Worm (Caenorhabditis elegans): Measurements from ENCODE around the gene Y41G9A.6.

DNA sequence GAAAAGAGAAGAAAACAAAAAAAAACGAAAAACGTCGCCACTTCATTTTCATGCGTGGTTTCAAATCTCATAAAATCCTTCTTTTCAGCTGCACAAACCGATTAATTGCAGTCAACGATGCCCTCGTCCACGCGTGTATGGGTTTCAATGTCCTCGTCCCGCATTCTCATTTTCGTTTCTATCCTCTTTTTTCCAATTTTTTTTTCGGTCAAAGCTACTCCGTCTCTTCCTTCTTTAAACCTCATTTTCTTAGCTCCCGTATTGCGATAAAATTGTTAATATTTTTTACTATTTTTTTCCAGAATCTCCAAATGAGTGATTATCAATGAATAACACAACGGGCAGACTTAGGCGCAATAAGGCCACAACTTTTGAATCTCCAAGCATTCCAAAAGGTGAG, 27.5 kb downstream of the Y41G9A.6 start, which contains the start of gene aakg-3:
- TF ChIP-seq ref-1 (GFP tag; conservative IDR thresholded peaks at IDR 0.05) (no peak), flt-1 (GFP tag; IDR thresholded peaks at IDR 0.05) (no peak), ztf-29 (GFP tag; IDR thresholded peaks at IDR 0.05) (no peak), med-1 (GFP tag; optimal IDR thresholded peaks at IDR 0.05; ENCODE audit: insufficient read depth) (no peak), cog-1 (tag; optimal IDR thresholded peaks at IDR 0.05) (no peak), ztf-23 (GFP tag; IDR thresholded peaks at IDR 0.05) (no peak), T22C8.4 (GFP tag; IDR thresholded peaks at IDR 0.05) (no peak)

Measured in whole organism, midembryonic.